Fruit fly (Drosophila melanogaster) whole organism, embryonic: ENCODE results near the gene CG32225.

Experiments
- CG7745 ChIP-seq: fragments of 200-800 bp; sonication (Bioruptor generic); optimal IDR thresholded peaks from 2 replicates; lab custom pipeline; 2018; ENCODE audit warnings: missing biosample characterization, mild to moderate bottlenecking, missing genetic modification characterization, moderate library complexity
- Fer1 ChIP-seq: fragments of 200-800 bp; sonication (Bioruptor generic); optimal IDR thresholded peaks from 2 replicates; lab custom pipeline; 2017; ENCODE audit warnings: missing biosample characterization, mild to moderate bottlenecking, missing genetic modification characterization
- chif ChIP-seq, 2 experiments: fragments of 200-800 bp; sonication (Bioruptor generic); optimal IDR thresholded peaks; 3 replicates each; lab custom pipeline; 2016; ENCODE audit warnings: missing biosample characterization in 2 of 2, missing genetic modification characterization in 2 of 2
- corto ChIP-seq: fragments of 200-800 bp; sonication (Bioruptor generic); optimal IDR thresholded peaks from 2 replicates; lab custom pipeline; 2016; ENCODE audit warnings: missing biosample characterization, mild to moderate bottlenecking, missing genetic modification characterization, moderate library complexity
- fd64A ChIP-seq: fragments of 200-800 bp; sonication (Bioruptor generic); optimal IDR thresholded peaks from 3 replicates; lab custom pipeline; 2018; ENCODE audit warnings: missing biosample characterization, mild to moderate bottlenecking, missing genetic modification characterization
- her ChIP-seq: fragments of 200-800 bp; sonication (Bioruptor generic); optimal IDR thresholded peaks from 2 replicates; lab custom pipeline; 2016; ENCODE audit warnings: missing biosample characterization, missing genetic modification characterization
- pan ChIP-seq, 4 experiments: fragments of >200 bp in 3 of 4; fragments of 200-800 bp in 1 of 4; sonication (Bioruptor generic) in 1 of 4; optimal IDR thresholded peaks in 3 of 4; IDR thresholded peaks in 1 of 4; 2 replicates each; pipeline versions ENCODE4 v1.3.6 to Lab custom; 2017 to 2022; ENCODE audit warnings: missing biosample characterization in 2 of 4, missing genetic modification characterization in 2 of 4, mixed read lengths in 1 of 4
- sens-2 ChIP-seq: fragments of 200-800 bp; sonication (Bioruptor generic); IDR thresholded peaks from 2 replicates; pipeline ENCODE4 v1.3.6; 2022; ENCODE audit warnings: missing biosample characterization, missing genetic modification characterization
- so ChIP-seq: fragments of 200-800 bp; sonication (Bioruptor generic); IDR thresholded peaks from 3 replicates; pipeline ENCODE4 v1.3.6; 2022; ENCODE audit warnings: missing biosample characterization, missing genetic modification characterization

DNA sequence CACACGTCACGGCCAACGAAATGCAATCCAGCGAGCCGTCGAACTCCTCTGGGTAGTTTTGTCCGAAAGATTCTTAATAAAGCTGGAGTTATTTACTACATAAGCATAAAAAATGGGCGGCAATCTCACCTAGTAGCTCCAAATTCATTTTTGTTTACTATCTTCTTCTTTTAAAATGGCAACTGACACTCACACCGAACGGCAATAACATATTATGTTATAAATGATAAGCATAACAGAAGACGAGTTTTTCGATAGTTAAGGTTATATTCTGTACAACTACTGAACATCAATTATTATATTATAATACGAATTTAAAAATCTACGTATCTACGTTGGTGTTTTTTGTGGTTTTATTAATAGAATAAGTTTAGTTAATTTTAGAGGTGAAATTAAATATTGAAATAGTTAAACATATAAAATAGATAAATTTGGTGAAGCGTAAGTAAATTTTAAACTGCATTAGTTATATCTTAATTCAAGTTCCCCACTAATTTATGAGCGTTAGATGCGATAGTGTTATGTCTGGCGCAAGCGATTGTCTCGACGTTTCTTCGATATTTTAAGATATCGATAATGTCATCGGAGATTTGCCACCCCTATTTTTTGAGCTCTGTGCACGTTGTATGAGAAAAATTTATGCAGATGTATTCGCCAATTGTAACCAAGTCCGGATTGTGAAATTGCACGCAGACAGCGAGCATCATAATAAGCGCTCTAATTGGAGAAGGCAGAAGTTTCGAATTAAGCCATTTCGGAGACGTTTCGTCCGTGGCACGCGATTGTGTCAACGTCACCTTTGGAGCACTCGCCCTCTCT, 41.9 kb upstream of the CG32225 start, which contains the start of the genes Rbbp5 and eRF1:
- peak; percentile 22 for TF ChIP-seq Fer1
- no peak for TF ChIP-seq fd64A
- peak; percentile 7 for TF ChIP-seq her (GFP tag; lab: Kevin White, UChicago)
- no peak for TF ChIP-seq pan (optimal IDR thresholded peaks at IDR 0.05; lab: Kevin White, UChicago)
- TF ChIP-seq pan (GFP tag; optimal IDR thresholded peaks at IDR 0.05 in 1 of 2, IDR thresholded peaks at IDR 0.05 in 1 of 2): peak in 1 of 2 experiments; percentile 74
- no peak for TF ChIP-seq so (GFP tag; lab: Robert Waterston, UW)
- no peak for TF ChIP-seq sens-2 (GFP tag; lab: Robert Waterston, UW)
- TF ChIP-seq corto (GFP tag; lab: Kevin White, UChicago): peak; percentile 53
- TF ChIP-seq chif (GFP tag; optimal IDR thresholded peaks at IDR 0.05; lab: Kevin White, UChicago): peak; percentile 42 to 62
- TF ChIP-seq CG7745 (tag; lab: Kevin White, UChicago): no peak
